Worm (Caenorhabditis elegans) whole organism, late embryonic: ENCODE measurements around the gene str-82.

Source experiments
- C08G9.2 ChIP-seq: sonication (generic microtip); optimal IDR thresholded peaks from 2 replicates; lab custom pipeline; 2016; ENCODE audit warnings: mild to moderate bottlenecking, missing genetic modification characterization, moderate library complexity, missing compliant biosample characterization
- F13H6.1 ChIP-seq: sonication (generic microtip); optimal IDR thresholded peaks from 2 replicates; lab custom pipeline; 2016; ENCODE audit warnings: missing genetic modification characterization, missing compliant biosample characterization
- T23F11.4 ChIP-seq: fragments of 200-800 bp; sonication (Bioruptor generic); optimal IDR thresholded peaks from 2 replicates; lab custom pipeline; 2018; ENCODE audit warnings: mild to moderate bottlenecking, missing genetic modification characterization, missing compliant biosample characterization
- ama-1 ChIP-seq: fragments of 150-350 bp; optimal IDR thresholded peaks from 2 replicates; lab custom pipeline; 2014
- ceh-19 ChIP-seq: fragments of 200-800 bp; sonication (Bioruptor generic); optimal IDR thresholded peaks from 2 replicates; lab custom pipeline; 2018; ENCODE audit warnings: mild to moderate bottlenecking, missing genetic modification characterization, missing compliant biosample characterization
- ceh-2 ChIP-seq: sonication (generic microtip); optimal IDR thresholded peaks from 2 replicates; lab custom pipeline; 2016; ENCODE audit warnings: missing genotype, missing genetic modification characterization, missing compliant biosample characterization
- ceh-24 ChIP-seq: sonication (generic microtip); optimal IDR thresholded peaks from 2 replicates; lab custom pipeline; 2016; ENCODE audit warnings: mild to moderate bottlenecking, missing genetic modification characterization, missing compliant biosample characterization
- ceh-30 ChIP-seq: fragments of 150-350 bp; optimal IDR thresholded peaks from 2 replicates; lab custom pipeline; 2014; ENCODE audit warnings: missing biosample characterization, missing genetic modification characterization
- ceh-31 ChIP-seq: sonication (generic microtip); optimal IDR thresholded peaks from 2 replicates; lab custom pipeline; 2016; ENCODE audit warnings: missing genetic modification characterization, missing compliant biosample characterization
- ceh-34 ChIP-seq: sonication (generic microtip); optimal IDR thresholded peaks from 2 replicates; lab custom pipeline; 2016; ENCODE audit warnings: mild to moderate bottlenecking, missing genetic modification characterization, missing compliant biosample characterization
- ceh-48 ChIP-seq: sonication (generic microtip); optimal IDR thresholded peaks from 2 replicates; lab custom pipeline; 2016; ENCODE audit warnings: missing genetic modification characterization, inconsistent platforms, missing compliant biosample characterization
- ceh-9 ChIP-seq: sonication (generic microtip); optimal IDR thresholded peaks from 2 replicates; lab custom pipeline; 2016; ENCODE audit warnings: mild to moderate bottlenecking, missing genetic modification characterization, inconsistent platforms, missing compliant biosample characterization
- elt-2 ChIP-seq: sonication (generic microtip); optimal IDR thresholded peaks from 2 replicates; lab custom pipeline; 2016; ENCODE audit warnings: missing genetic modification reagents, missing genetic modification characterization, missing compliant biosample characterization
- elt-4 ChIP-seq: sonication (generic microtip); optimal IDR thresholded peaks from 2 replicates; lab custom pipeline; 2016; ENCODE audit warnings: missing genetic modification characterization, missing compliant biosample characterization
- ets-4 ChIP-seq: sonication (generic microtip); optimal IDR thresholded peaks from 2 replicates; lab custom pipeline; 2016; ENCODE audit warnings: missing genetic modification characterization, missing compliant biosample characterization
- eyg-1 ChIP-seq: sonication (generic microtip); optimal IDR thresholded peaks from 2 replicates; lab custom pipeline; 2016; ENCODE audit warnings: missing genotype, missing genetic modification characterization, missing compliant biosample characterization
- hlh-30 ChIP-seq: sonication (generic microtip); optimal IDR thresholded peaks from 2 replicates; lab custom pipeline; 2017; ENCODE audit warnings: antibody characterized with exemption, missing genetic modification characterization, missing compliant biosample characterization; ENCODE audit not compliant: insufficient read depth
- lim-6 ChIP-seq: sonication (generic microtip); optimal IDR thresholded peaks from 2 replicates; lab custom pipeline; 2016; ENCODE audit warnings: missing genetic modification characterization, missing compliant biosample characterization
- mec-3 ChIP-seq: sonication (generic microtip); optimal IDR thresholded peaks from 2 replicates; lab custom pipeline; 2016; ENCODE audit warnings: borderline replicate concordance, missing genetic modification characterization, missing compliant biosample characterization
- nhr-232 ChIP-seq: sonication (generic microtip); optimal IDR thresholded peaks from 2 replicates; lab custom pipeline; 2016; ENCODE audit warnings: missing genetic modification characterization, missing compliant biosample characterization
- odd-2 ChIP-seq: sonication (generic microtip); optimal IDR thresholded peaks from 2 replicates; lab custom pipeline; 2017; ENCODE audit warnings: antibody characterized with exemption, mild to moderate bottlenecking, missing genetic modification characterization, missing compliant biosample characterization
- pat-9 ChIP-seq: fragments of 200-800 bp; sonication (Bioruptor generic); optimal IDR thresholded peaks from 2 replicates; lab custom pipeline; 2018; ENCODE audit warnings: mild to moderate bottlenecking, missing genetic modification characterization, moderate library complexity, missing compliant biosample characterization
- pha-2 ChIP-seq: sonication (generic microtip); optimal IDR thresholded peaks from 2 replicates; lab custom pipeline; 2017; ENCODE audit warnings: mild to moderate bottlenecking, missing genetic modification characterization, missing compliant biosample characterization
- pha-4 ChIP-seq: fragments of 150-350 bp; optimal IDR thresholded peaks from 2 replicates; lab custom pipeline; 2018; ENCODE audit warnings: missing biosample characterization, missing genetic modification reagents, missing genetic modification characterization
- pqm-1 ChIP-seq: sonication (generic microtip); optimal IDR thresholded peaks from 2 replicates; lab custom pipeline; 2016; ENCODE audit warnings: missing genetic modification characterization, missing compliant biosample characterization
- pros-1 ChIP-seq: fragments of 150-350 bp; optimal IDR thresholded peaks from 2 replicates; lab custom pipeline; 2014; ENCODE audit warnings: missing biosample characterization, missing genetic modification reagents, missing genetic modification characterization
- ref-2 ChIP-seq: sonication (generic microtip); optimal IDR thresholded peaks from 2 replicates; lab custom pipeline; 2016; ENCODE audit warnings: missing genetic modification characterization, missing compliant biosample characterization
- rnt-1 ChIP-seq: sonication (generic microtip); optimal IDR thresholded peaks from 2 replicates; lab custom pipeline; 2016; ENCODE audit warnings: missing genetic modification characterization, missing compliant biosample characterization
- sdc-2 ChIP-seq: sonication (generic microtip); optimal IDR thresholded peaks from 2 replicates; lab custom pipeline; 2016; ENCODE audit warnings: missing genotype, missing genetic modification characterization, missing compliant biosample characterization
- syd-9 ChIP-seq: sonication (generic microtip); optimal IDR thresholded peaks from 2 replicates; lab custom pipeline; 2016; ENCODE audit warnings: mild to moderate bottlenecking, missing genetic modification characterization, moderate library complexity, missing compliant biosample characterization
- tbx-2 ChIP-seq: sonication (generic microtip); optimal IDR thresholded peaks from 2 replicates; lab custom pipeline; 2016; ENCODE audit warnings: missing genetic modification characterization, missing compliant biosample characterization
- tbx-7 ChIP-seq: sonication (generic microtip); optimal IDR thresholded peaks from 2 replicates; lab custom pipeline; 2016; ENCODE audit warnings: missing genotype, missing genetic modification characterization, missing compliant biosample characterization
- unc-3 ChIP-seq, 2 experiments: fragments of 200-800 bp in 1 of 2; sonication (Bioruptor generic) in 1 of 2; sonication (generic microtip) in 1 of 2; conservative IDR thresholded peaks in 1 of 2; optimal IDR thresholded peaks in 1 of 2; 2 replicates each; pipeline versions ENCODE4 v1.3.6 to Lab custom; 2016 to 2022; ENCODE audit warnings: missing compliant biosample characterization in 2 of 2, missing genetic modification characterization in 2 of 2, missing genetic modification reagents in 1 of 2
- unc-42 ChIP-seq: sonication (generic microtip); optimal IDR thresholded peaks from 2 replicates; lab custom pipeline; 2016; ENCODE audit warnings: missing genotype, missing genetic modification characterization, missing compliant biosample characterization
- unc-86 ChIP-seq: sonication (generic microtip); optimal IDR thresholded peaks from 2 replicates; lab custom pipeline; 2016; ENCODE audit warnings: missing genetic modification characterization, missing compliant biosample characterization
- zip-5 ChIP-seq: sonication (generic microtip); optimal IDR thresholded peaks from 2 replicates; lab custom pipeline; 2016; ENCODE audit warnings: missing genetic modification characterization, missing compliant biosample characterization
- ztf-16 ChIP-seq: sonication (generic microtip); optimal IDR thresholded peaks from 2 replicates; lab custom pipeline; 2017; ENCODE audit warnings: missing genetic modification characterization, missing compliant biosample characterization

Gene str-82

DNA sequence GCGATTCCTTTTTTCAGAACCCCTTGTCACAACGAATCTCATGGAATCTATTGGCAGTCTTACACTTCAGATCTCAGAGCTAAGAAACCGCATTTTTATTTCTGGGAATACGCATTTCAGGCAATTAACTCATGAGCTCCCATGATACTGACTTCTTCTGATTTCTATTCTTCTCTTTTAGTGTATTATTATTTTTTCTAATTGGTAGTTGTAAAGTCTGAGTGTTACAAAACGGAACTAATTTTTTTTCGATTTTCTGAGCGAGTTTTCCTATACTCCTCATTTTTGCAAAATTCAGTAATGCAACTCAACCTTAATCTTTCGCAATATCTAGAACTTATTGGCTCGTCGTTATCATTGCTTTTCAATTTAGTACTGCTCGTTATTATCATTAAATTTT, at the start of gene str-82:
Gene str-82 (plus strand): TSS at position 301 of the 400 bp plus-strand sequence.
- TF ChIP-seq T23F11.4 (GFP tag; lab: Kevin White, UChicago) = no peak
- no peak for TF ChIP-seq F13H6.1 (tag; lab: Kevin White, UChicago)
- no peak for TF ChIP-seq pha-2 (tag; lab: Kevin White, UChicago)
- no peak for TF ChIP-seq rnt-1 (tag; lab: Kevin White, UChicago)
- TF ChIP-seq pat-9 (tag; lab: Kevin White, UChicago) = no peak
- no peak for TF ChIP-seq eyg-1 (tag; lab: Kevin White, UChicago)
- TF ChIP-seq syd-9 (tag; lab: Kevin White, UChicago) = no peak
- no peak for TF ChIP-seq unc-42 (tag; lab: Kevin White, UChicago)
- TF ChIP-seq hlh-30 (tag; lab: Kevin White, UChicago) = no peak
- no peak for TF ChIP-seq ztf-16 (tag; lab: Kevin White, UChicago)
- no peak for TF ChIP-seq pha-4 (tag; lab: Kevin White, UChicago)
- TF ChIP-seq ceh-24 (tag; lab: Kevin White, UChicago) = no peak
- no peak for TF ChIP-seq tbx-2
- no peak for TF ChIP-seq ceh-9 (tag; lab: Kevin White, UChicago)
- no peak for TF ChIP-seq C08G9.2 (tag; lab: Kevin White, UChicago)
- TF ChIP-seq zip-5 (tag; lab: Kevin White, UChicago) = no peak
- no peak for TF ChIP-seq ref-2 (tag; lab: Kevin White, UChicago)
- no peak for TF ChIP-seq lim-6
- no peak for TF ChIP-seq ceh-19 (GFP tag; lab: Kevin White, UChicago)

DNA sequence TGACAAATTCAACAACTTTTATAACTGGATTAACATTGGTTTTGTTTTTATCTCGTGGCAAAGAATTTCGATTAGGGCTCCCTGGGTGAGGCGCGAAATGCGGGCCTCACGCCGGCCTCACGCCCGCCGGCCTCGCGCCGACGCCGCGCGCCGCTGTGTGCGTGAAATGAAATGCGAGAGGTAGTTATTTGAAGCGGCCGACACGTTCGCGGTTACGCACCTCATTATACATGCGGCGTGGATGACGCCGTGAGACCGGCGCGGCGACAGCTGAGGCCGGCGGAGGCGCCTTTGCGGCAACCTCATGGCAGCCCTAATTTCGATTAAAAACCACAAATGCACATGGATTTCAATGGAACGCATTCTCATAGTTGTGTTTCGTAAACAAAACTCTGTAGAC, 46.9 kb upstream of the str-82 start:
- TF ChIP-seq lim-6 = no peak
- no peak for TF ChIP-seq pros-1 (tag; lab: Kevin White, UChicago)
- TF ChIP-seq mec-3 (tag; lab: Kevin White, UChicago) = no peak
- TF ChIP-seq T23F11.4 (GFP tag; lab: Kevin White, UChicago) = no peak
- no peak for TF ChIP-seq ceh-19 (GFP tag; lab: Kevin White, UChicago)
- no peak for TF ChIP-seq zip-5 (tag; lab: Kevin White, UChicago)
- TF ChIP-seq unc-86 (tag; lab: Kevin White, UChicago) = no peak
- TF ChIP-seq tbx-7 (tag; lab: Kevin White, UChicago) = no peak
- TF ChIP-seq ceh-2 (tag; lab: Kevin White, UChicago) = no peak
- TF ChIP-seq, all 69 proteins: peak for 0

DNA sequence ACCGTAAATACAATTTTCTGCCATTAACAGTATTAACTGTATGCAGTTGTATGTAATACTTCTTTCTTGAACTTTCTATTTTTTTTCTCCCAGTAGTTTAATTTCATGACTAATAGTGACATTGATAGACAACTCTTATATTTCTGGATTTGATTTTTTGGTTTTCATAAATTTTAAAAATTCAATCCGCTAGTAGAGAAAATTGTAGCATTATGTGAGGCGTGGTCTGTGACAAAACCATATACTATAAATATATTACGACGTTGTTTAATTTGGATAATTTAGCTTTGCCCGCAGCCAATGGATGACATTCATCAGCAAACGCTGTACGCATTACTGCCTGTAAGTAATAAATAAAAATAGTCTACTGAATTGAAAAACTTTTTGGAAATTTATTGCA, 45.4 kb upstream of the str-82 start, which contains the start of gene srx-64:
Gene srx-64 (plus strand): TSS at position 301 of the 400 bp plus-strand sequence.
- TF ChIP-seq ref-2 (tag; lab: Kevin White, UChicago) = no peak
- TF ChIP-seq odd-2 = no peak
- no peak for TF ChIP-seq ceh-30
- no peak for TF ChIP-seq elt-4 (tag; lab: Kevin White, UChicago)
- no peak for TF ChIP-seq ceh-31 (tag; lab: Kevin White, UChicago)
- no peak for TF ChIP-seq unc-3 (GFP tag; conservative IDR thresholded peaks at IDR 0.05; lab: Robert Waterston, UW)
- no peak for TF ChIP-seq unc-3 (tag; optimal IDR thresholded peaks at IDR 0.05; lab: Kevin White, UChicago)
- TF ChIP-seq unc-86 (tag; lab: Kevin White, UChicago) = no peak
- TF ChIP-seq tbx-7 (tag; lab: Kevin White, UChicago) = no peak
- TF ChIP-seq pqm-1 (tag; lab: Kevin White, UChicago) = no peak
- no peak for TF ChIP-seq mec-3 (tag; lab: Kevin White, UChicago)
- no peak for TF ChIP-seq ceh-48
- no peak for TF ChIP-seq elt-2
- no peak for TF ChIP-seq ets-4 (tag; lab: Kevin White, UChicago)
- TF ChIP-seq T23F11.4 (GFP tag; lab: Kevin White, UChicago) = no peak
- no peak for TF ChIP-seq pha-4 (tag; lab: Kevin White, UChicago)
- no peak for TF ChIP-seq nhr-232 (tag; lab: Kevin White, UChicago)
- no peak for TF ChIP-seq ceh-34 (tag; lab: Kevin White, UChicago)
- TF ChIP-seq ama-1 (lab: Kevin White, UChicago) = no peak
- no peak for TF ChIP-seq sdc-2 (tag; lab: Kevin White, UChicago)
